Fruit fly (Drosophila melanogaster) S2 (cell line): Measurements from ENCODE around the gene mRpS22.

Experiments
- CG8478 ChIP-seq: fragments of >200 bp; optimal IDR thresholded peaks from 2 replicates; lab custom pipeline; 2018
- CTCF ChIP-seq, 2 experiments: fragments of >200 bp; optimal IDR thresholded peaks; 2 replicates each; lab custom pipeline; 2018

Gene mRpS22

DNA sequence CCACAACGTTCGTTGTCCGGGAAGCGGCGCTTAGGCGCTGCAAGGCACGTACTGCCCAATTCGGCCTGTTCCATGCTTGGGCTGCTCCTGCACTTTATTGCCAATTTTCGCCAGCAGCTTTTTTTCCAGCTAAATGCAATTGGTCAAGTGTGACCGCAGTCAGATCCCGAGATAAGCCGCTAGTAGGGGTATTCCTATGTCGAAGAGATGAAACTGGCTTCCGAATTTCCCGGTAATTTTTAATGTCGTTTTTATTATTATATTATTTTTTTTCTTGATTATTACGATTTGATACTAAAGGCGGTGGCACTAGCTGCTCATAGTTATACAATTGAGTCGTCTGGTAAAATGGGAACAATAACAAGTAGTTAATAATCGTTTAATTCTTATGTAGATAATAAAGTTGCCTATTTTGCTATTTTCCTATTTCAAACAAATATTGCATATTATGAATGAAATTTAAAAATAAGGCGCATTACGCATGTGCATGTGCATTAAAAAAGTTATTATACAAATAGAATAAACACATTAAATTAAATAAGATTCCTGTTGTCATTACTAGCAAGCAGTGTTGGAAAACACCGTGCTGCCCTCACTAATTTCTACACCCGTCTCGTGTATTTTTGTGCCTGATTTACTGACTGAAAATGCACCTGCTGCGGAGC is at the start of gene mRpS22, which contains the start of gene CG5003:
Gene mRpS22 (plus strand): TSS at position 554 of the 665 bp plus-strand sequence.
Gene CG5003 (minus strand): TSS at position 162 of the 665 bp plus-strand sequence.
- no peak for TF ChIP-seq CG8478 (lab: Kevin White, UChicago)
- no peak for TF ChIP-seq CTCF (optimal IDR thresholded peaks at IDR 0.05; lab: Kevin White, UChicago)

DNA sequence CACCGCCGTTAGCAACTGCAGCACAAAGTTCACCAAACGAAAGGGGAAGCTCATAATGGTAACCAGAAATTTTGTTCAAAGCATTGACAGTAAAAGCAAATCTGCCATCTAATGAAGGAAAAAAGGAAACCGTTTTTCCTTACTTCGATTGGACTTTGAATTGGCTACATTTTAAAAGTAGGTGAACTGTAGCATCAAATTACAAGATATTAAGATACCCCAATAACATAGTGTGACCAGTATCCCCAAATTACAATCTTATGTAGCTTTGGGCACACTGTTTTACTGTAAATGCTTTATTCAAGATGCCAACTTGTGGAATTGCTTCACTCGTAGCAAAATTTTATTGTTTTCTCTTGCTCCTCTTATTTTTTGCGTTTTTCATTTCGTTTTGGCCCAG is 44.4 kb upstream of the mRpS22 start, which contains the start of gene CG12426:
Gene CG12426 (minus strand): TSS at position 101 of the 400 bp plus-strand sequence.
- TF ChIP-seq CTCF (optimal IDR thresholded peaks at IDR 0.05; lab: Kevin White, UChicago) = no peak

DNA sequence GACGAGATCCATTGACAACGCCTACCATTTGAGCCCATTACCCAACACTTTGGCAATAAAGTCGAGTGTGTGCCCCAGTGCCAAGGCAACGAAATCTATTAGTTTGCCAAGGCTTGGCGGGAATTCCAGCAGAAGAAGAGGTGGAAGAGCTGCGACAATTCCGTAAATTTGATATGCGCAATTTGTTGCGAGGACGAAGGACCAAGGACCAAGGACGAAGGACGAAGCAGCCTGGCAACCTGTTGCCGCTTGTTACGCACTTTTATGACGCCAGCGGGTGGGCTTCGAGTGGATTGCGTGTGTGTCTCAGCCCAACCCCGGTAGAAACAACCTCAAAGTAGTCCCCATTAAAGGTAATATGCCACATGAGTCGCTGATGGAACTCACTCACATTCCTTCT is 28.6 kb upstream of the mRpS22 start:
- TF ChIP-seq CG8478 (lab: Kevin White, UChicago) (no peak), CTCF (optimal IDR thresholded peaks at IDR 0.05; lab: Kevin White, UChicago) (no peak)

DNA sequence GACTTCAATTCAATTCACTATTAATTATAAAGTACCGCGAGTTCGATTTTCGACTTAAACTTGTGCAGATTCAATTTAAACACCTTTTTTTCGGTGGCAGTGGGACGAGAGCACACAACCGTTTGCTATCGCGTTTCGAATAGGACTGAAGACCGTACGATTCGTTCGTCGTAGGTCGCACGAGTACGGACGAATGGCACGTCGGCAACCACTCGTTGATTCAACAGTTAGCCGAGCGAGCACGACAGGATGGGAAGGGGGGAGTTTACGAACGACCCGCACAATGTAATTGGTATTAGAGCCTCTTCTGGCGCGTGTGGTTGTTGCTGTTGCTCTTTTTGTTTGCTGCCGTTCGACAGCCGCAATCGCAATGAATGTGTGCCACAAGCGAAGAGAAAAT is 11.0 kb upstream of the mRpS22 start, which contains the start of gene CG34353:
Gene CG34353 (minus strand): TSS at position 149 of the 400 bp plus-strand sequence.
- no peak for TF ChIP-seq CTCF (optimal IDR thresholded peaks at IDR 0.05; lab: Kevin White, UChicago)
- no peak for TF ChIP-seq CG8478 (lab: Kevin White, UChicago)

- no peak for TF ChIP-seq CG8478 (lab: Kevin White, UChicago)
- TF ChIP-seq CTCF (optimal IDR thresholded peaks at IDR 0.05; lab: Kevin White, UChicago) = no peak
Measured at dm6 chr3R:27912147-27912546, 4.6 kb upstream of the mRpS22 start, which contains the start of gene mil. Gene mil, plus strand, starts transcription at chr3R:27912447.

dm6 chr3R:27919385-27919789 is 2.7 kb downstream of the mRpS22 start, which contains the start of gene Boh1:
Gene Boh1, minus strand, starts transcription at chr3R:27919460.
- TF ChIP-seq CG8478 (lab: Kevin White, UChicago) = no peak
- no peak for TF ChIP-seq CTCF (optimal IDR thresholded peaks at IDR 0.05; lab: Kevin White, UChicago)

dm6 chr3R:27920883-27921282 is 4.2 kb downstream of the mRpS22 start, which contains the start of gene CG12259:
Gene CG12259, minus strand, starts transcription at chr3R:27921089.
- TF ChIP-seq CTCF (optimal IDR thresholded peaks at IDR 0.05; lab: Kevin White, UChicago) (no peak), CG8478 (lab: Kevin White, UChicago) (no peak)

DNA sequence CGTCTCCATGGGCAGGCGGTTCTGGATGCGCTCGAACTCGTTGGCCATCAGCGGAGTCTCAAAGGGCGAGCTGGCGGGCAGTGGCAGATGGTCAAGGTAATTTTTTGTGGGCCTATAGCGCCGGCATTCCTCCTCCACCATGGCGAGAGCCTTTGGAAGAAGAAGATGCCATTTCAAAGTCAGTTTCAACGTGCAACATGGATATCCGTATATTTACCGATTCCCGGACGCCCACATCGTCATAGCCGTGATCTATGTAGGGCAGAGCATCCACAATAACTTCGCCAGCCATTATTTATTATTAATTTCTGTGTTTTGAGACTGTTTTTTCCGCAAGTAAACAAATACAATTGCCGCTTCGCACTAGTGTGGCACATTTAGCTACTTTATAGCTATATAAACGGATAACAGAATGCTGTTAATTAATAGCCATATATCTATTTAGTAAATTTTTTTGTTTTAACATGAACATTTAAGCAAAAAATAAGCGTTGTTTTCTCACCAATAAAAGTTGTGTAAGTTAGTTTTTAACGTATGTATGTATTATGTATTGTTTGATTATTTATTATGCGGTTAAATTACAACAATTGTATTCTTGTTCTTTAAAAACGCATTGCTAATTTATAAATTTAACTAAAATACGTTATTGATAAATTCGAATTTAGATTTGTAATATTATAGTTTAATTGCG is 5.4 kb downstream of the mRpS22 start, which contains the start of gene BCAS2:
Gene BCAS2 (minus strand): TSS at position 375 of the 691 bp plus-strand sequence.
- TF ChIP-seq CTCF (optimal IDR thresholded peaks at IDR 0.05; lab: Kevin White, UChicago) (no peak), CG8478 (lab: Kevin White, UChicago) (no peak)

DNA sequence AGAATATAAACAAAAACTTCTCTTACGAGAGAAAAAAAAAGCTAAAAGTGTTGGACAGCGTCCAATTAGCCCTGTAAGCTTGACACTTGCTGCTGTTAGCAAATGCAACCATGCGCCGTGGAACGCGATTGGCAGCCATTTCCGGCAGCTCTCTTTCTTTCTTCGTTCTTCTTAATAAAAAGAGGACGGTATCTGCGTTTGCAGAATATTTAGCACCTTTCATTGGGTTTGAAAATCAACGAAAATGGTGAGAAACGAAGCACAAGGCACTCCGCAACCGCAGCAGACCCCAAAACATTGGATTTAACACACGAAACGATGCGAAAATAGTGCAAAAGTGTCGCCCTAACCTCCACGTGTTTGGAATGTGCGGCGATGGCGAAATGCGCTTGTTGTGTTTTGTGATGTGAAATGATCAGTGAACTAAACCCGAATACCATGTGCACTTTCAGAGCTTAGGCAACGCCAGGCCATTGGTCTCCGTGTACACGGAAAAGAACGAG is 6.0 kb downstream of the mRpS22 start, which contains the start of gene RpL4:
Gene RpL4 (plus strand): TSS at position 149 of the 503 bp plus-strand sequence.
- TF ChIP-seq CTCF (optimal IDR thresholded peaks at IDR 0.05; lab: Kevin White, UChicago) (no peak), CG8478 (lab: Kevin White, UChicago) (no peak)

DNA sequence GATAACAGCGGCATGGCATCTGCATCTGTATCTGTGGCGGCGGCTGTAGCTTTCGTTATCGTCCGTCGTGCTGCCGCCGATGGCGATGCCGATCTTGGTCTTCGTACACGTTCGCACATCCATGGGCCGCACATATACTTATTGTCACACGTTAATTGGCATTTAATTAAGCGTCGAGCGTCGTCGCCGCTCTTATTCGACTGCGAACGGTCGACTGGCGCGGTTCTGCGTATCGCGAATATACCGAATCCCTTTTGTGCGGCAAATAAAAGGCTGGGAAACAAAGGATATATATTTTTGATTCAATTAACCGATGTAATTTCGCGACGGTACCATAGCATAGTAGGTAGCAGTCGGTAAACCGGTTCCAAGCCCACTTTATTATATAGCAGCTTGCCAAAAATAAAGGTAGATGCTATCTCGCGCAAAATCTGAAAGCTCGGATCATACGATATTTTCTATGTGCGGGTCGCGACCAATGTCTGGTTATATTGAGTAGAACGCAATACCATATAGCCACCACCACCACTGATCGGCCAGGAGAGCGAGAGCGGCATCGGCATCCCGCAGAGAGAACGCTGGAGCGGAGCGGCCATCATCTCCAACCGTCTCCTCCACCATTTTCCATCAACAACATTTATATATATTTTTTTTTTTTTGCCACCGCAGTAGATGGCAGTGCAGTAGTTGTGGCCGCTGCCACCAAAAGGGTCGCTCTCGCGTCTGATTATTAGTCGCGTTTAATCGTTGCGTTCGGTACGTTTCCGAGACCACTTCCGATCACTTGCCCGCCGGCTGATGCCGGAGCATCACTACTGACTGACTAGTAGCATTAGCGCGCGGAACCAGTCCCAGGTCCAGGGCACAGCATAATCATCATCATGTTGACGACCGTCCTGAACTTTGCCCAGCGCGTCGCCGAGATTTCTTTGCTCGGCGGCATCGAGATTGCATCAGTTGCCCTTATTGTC is 8.6 kb downstream of the mRpS22 start, which contains the start of gene mino:
Gene mino (plus strand): TSS at position 192 of the 971 bp plus-strand sequence.
- TF ChIP-seq CTCF (optimal IDR thresholded peaks at IDR 0.05; lab: Kevin White, UChicago) (no peak), CG8478 (lab: Kevin White, UChicago) (no peak)

dm6 chr3R:27925971-27926533 is 9.3 kb downstream of the mRpS22 start:
- TF ChIP-seq CG8478 (lab: Kevin White, UChicago) = no peak
- TF ChIP-seq CTCF (optimal IDR thresholded peaks at IDR 0.05; lab: Kevin White, UChicago) = no peak

DNA sequence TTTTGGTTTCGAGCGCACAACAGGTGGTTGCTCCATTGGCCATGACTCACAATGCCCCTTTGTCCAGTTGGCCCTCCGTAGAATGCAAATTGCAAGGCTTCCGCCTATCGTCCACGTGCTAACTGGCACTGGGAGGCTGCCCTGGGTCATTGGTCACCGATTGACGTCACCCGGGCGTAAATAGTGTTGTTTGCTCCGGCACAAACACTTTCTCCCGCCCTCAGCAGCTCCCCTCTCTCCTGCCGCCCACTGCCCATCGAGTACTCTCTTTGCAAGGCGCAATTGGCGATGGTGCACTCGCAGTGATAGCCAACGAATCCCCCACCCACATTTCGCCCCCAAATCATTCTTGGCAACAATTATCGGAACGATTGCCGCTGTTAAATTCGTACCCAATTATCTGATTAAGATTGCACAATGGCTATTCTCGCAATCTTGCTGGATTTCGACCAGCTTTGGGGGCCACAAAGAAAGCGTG is 10.1 kb downstream of the mRpS22 start:
- TF ChIP-seq CG8478 (lab: Kevin White, UChicago) = no peak
- TF ChIP-seq CTCF (optimal IDR thresholded peaks at IDR 0.05; lab: Kevin White, UChicago) = no peak

DNA sequence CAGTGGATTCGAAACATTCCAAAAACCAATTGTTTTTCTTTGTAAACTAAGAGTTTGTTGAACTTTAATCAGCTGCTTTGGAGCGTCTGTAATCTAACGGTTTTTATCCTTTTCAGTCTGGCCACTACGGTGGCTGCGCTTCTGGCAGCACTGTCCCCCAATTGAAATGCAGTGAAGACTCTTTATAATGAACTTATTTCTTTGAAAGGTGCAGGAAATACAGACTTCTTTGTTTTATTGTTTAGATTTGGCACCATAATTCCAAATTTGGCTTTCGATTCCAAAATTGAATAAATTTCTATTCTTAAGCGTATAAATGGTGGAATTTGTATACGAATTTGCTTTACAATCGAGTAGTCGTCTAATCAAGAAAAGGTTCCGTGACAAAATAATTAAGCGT is 11.4 kb downstream of the mRpS22 start, which contains the start of gene nenya:
Gene nenya (minus strand): TSS at position 35 of the 400 bp plus-strand sequence.
- no peak for TF ChIP-seq CTCF (optimal IDR thresholded peaks at IDR 0.05; lab: Kevin White, UChicago)
- TF ChIP-seq CG8478 (lab: Kevin White, UChicago) = no peak
